Fruit fly (Drosophila melanogaster): ENCODE results near the gene Nup58.
A peak's percentile ranks its signal among the peaks of the same experiment; 100 is the strongest.

Nup58 gene

DNA sequence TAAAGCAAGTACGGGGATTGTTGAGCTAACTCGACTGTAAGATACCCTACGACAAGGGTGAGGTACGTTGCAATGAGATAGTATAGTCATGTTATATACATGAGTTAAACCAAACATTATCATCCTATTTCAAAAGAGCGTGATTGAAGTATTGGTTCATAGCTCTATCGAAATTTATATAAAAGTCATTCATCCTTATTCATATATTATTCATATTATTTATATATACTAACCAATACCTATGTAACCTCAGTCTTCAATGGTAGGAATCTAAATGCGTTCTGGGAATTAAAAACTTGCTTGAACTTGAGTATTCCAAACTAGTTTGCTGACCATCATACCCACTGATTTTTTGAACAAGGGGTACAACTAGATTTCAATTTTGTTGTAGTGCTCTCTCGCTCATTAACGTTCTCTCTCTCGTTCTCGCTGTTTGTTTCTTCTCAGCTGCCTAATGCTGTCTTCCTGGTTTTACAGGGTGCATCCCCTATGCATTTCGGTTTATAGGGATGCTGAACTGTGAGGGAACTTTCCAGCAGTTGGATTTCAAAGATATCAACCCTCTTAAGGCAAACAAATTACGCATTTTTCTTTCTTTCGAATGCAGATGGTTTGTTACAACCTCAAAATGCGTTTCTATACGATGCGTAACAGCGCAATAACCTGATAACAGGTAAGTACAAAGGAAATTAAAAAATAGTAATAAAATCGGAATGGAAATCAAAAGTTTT, 16.9 kb upstream of the Nup58 start (continued):
- TF ChIP-seq CG5180 (GFP tag; optimal IDR thresholded peaks at IDR 0.05) (peak; percentile 32), CG11456 (GFP tag; IDR thresholded peaks at IDR 0.05) (0 out of 3 replicates have a peak, but pooled peaks have one; percentile 39), dmrt99B (tag; optimal IDR thresholded peaks at IDR 0.05) (peak; percentile 72), Scr (GFP tag; IDR thresholded peaks at IDR 0.05; ENCODE audit: partially characterized antibody) (no peak), TFAM (GFP tag; optimal IDR thresholded peaks at IDR 0.05) (peak; percentile 3), HHEX (GFP tag; optimal IDR thresholded peaks at IDR 0.05) (peak; percentile 77), CG2678 (tag; optimal IDR thresholded peaks at IDR 0.05) (peak; percentile 77), ash1 (GFP tag; optimal IDR thresholded peaks at IDR 0.05) (no peak), chif (GFP tag; optimal IDR thresholded peaks at IDR 0.05) (no peak), unpg (GFP tag; optimal IDR thresholded peaks at IDR 0.05) (no peak), vvl (GFP tag; IDR thresholded peaks at IDR 0.05) (0 out of 2 replicates have a peak, but pooled peaks have one; percentile 28), nerfin-2 (GFP tag; IDR thresholded peaks at IDR 0.05; ENCODE audit: partially characterized antibody) (no peak), Blimp-1 (GFP tag; optimal IDR thresholded peaks at IDR 0.05) (peak; percentile 56), CG4424 (GFP tag; optimal IDR thresholded peaks at IDR 0.05) (peak; percentile 36), bcd (GFP tag; optimal IDR thresholded peaks at IDR 0.05) (peak; percentile 51), Rfx (GFP tag; IDR thresholded peaks at IDR 0.05) (peak; percentile 57), CG9437 (GFP tag; optimal IDR thresholded peaks at IDR 0.05) (peak; percentile 35), CG18619 (GFP tag; optimal IDR thresholded peaks at IDR 0.05) (no peak), Med (GFP tag) (peak; percentile 80), tio (GFP tag; optimal IDR thresholded peaks at IDR 0.05) (peak; percentile 24), GATAe (GFP tag; conservative IDR thresholded peaks at IDR 0.05) (no peak), ftz-f1 (GFP tag; optimal IDR thresholded peaks at IDR 0.05) (no peak), schlank (tag; optimal IDR thresholded peaks at IDR 0.05) (no peak), CG4360 (GFP tag; IDR thresholded peaks at IDR 0.05) (no peak), CG11504 (tag; optimal IDR thresholded peaks at IDR 0.05) (peak; percentile 81), pnt (GFP tag; optimal IDR thresholded peaks at IDR 0.05) (no peak), nom (GFP tag; optimal IDR thresholded peaks at IDR 0.05) (no peak), CG2116 (GFP tag; optimal IDR thresholded peaks at IDR 0.05) (no peak), Nf-YC (tag; optimal IDR thresholded peaks at IDR 0.05) (peak; percentile 43), Oaz (GFP tag; IDR thresholded peaks at IDR 0.05) (no peak), lola (GFP tag; optimal IDR thresholded peaks at IDR 0.05) (peak in 1 of 3 experiments; percentile 8)

DNA sequence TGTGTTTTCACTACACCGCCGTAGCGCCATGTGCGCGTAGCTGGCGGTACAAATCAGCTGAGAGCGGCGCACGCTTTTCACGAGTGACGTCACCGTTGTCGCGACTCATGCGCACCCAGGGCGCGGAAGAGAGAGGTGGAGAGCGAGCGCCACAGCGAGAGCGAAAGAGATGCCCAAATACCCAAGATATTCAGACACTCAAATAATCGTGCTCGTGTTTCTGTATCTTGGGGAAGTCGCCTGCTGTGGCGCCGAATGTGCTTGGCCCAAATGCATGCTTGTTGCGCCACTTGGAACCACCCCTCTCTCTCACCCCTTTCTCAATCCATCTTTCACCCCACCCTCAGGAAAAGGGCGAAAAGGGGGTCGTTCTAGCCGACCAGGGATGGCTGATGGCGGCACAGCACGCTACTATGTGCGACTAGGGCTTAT, 12.1 kb upstream of the Nup58 start, which contains the start of gene CG6231:
CG6231 (minus strand) TSS at position 34 of the 432 bp plus-strand sequence.
- TF ChIP-seq Atf3 (GFP tag; optimal IDR thresholded peaks at IDR 0.05) (peak; percentile 67), CG11085 (GFP tag; IDR thresholded peaks at IDR 0.05) (no peak), Trl (optimal IDR thresholded peaks at IDR 0.05) (peak; percentile 67 to 75), Trl (GFP tag; optimal IDR thresholded peaks at IDR 0.05) (no peak), Nf-YC (tag; optimal IDR thresholded peaks at IDR 0.05) (peak; percentile 11), CG13287 (GFP tag; IDR thresholded peaks at IDR 0.05; ENCODE audit: partially characterized antibody) (peak; percentile 62), sens (GFP tag) (peak; percentile 31), Fer1 (GFP tag; optimal IDR thresholded peaks at IDR 0.05) (peak; percentile 30), Nf-YB (GFP tag; optimal IDR thresholded peaks at IDR 0.05) (no peak), dm (GFP tag; optimal IDR thresholded peaks at IDR 0.05) (peak; percentile 59), CG12769 (tag; optimal IDR thresholded peaks at IDR 0.05) (peak; percentile 9), CG12744 (GFP tag; optimal IDR thresholded peaks at IDR 0.05) (no peak), CG6791 (GFP tag; IDR thresholded peaks at IDR 0.05; ENCODE audit: partially characterized antibody) (0 out of 3 replicates have a peak, but pooled peaks have one; percentile 32), scrt (GFP tag; optimal IDR thresholded peaks at IDR 0.05) (peak; percentile 99), row (GFP tag; IDR thresholded peaks at IDR 0.05) (peak; percentile 33; the same call in 1 of the 3 replicates), Adf1 (GFP tag; IDR thresholded peaks at IDR 0.05) (peak; percentile 45; the same call in 1 of the 2 replicates), CG32532 (GFP tag; IDR thresholded peaks at IDR 0.05) (peak; percentile 27; the same call in 1 of the 2 replicates), salm (tag; optimal IDR thresholded peaks at IDR 0.05) (no peak), Med (GFP tag) (peak; percentile 58), crp (GFP tag; optimal IDR thresholded peaks at IDR 0.05) (peak in 1 of 2 experiments; percentile 75)
